Worm (Caenorhabditis elegans) whole organism, young adult: ENCODE data around the gene T07A9.14.
A peak's percentile ranks its signal among the peaks of the same experiment; 100 is the strongest.

ENCODE experiments used
- B0261.1 ChIP-seq: sonication (generic microtip); optimal IDR thresholded peaks from 2 replicates; lab custom pipeline; 2016; ENCODE audit warnings: mild to moderate bottlenecking, missing genetic modification characterization, moderate library complexity, missing compliant biosample characterization
- C17E4.6 ChIP-seq: fragments of 200-800 bp; sonication (Bioruptor generic); IDR thresholded peaks from 2 replicates; pipeline ENCODE4 v1.3.6; 2022; ENCODE audit warnings: missing genetic modification reagents, missing genetic modification characterization, missing compliant biosample characterization
- F57C9.4 ChIP-seq: sonication (generic microtip); optimal IDR thresholded peaks from 2 replicates; lab custom pipeline; 2017; ENCODE audit warnings: mild to moderate bottlenecking, missing genetic modification characterization, missing compliant biosample characterization
- T07F8.4 ChIP-seq: sonication (generic microtip); optimal IDR thresholded peaks from 2 replicates; lab custom pipeline; 2016; ENCODE audit warnings: mild to moderate bottlenecking, missing genetic modification characterization, moderate library complexity, missing compliant biosample characterization
- Y53F4B.3 ChIP-seq: fragments of 200-800 bp; sonication (Bioruptor generic); IDR thresholded peaks from 2 replicates; pipeline ENCODE4 v1.3.6; 2022; ENCODE audit warnings: missing genetic modification reagents, missing genetic modification characterization, missing compliant biosample characterization
- Y53G8AR.9 ChIP-seq: fragments of 200-800 bp; sonication (Bioruptor generic); conservative IDR thresholded peaks from 2 replicates; pipeline ENCODE4 v1.3.6; 2022; ENCODE audit warnings: missing genetic modification reagents, missing genetic modification characterization, missing compliant biosample characterization
- Y79H2A.3 ChIP-seq: fragments of 200-800 bp; sonication (Bioruptor generic); conservative IDR thresholded peaks from 2 replicates; pipeline ENCODE4 v1.3.6; 2022; ENCODE audit warnings: missing genetic modification reagents, missing genetic modification characterization, missing compliant biosample characterization
- Y95B8A.8 ChIP-seq: fragments of 200-800 bp; sonication (Bioruptor generic); IDR thresholded peaks from 2 replicates; pipeline ENCODE4 v1.3.6; 2022; ENCODE audit warnings: missing genetic modification reagents, missing genetic modification characterization, missing compliant biosample characterization
- ama-1 ChIP-seq, 3 experiments: fragments of 150-350 bp in 1 of 3; sonication (generic microtip) in 2 of 3; optimal IDR thresholded peaks; 2 replicates each; lab custom pipeline; 2014 to 2018; ENCODE audit warnings: missing biosample characterization in 2 of 3, missing genetic modification characterization in 2 of 3, missing genetic modification reagents in 2 of 3
- atf-7 ChIP-seq: sonication (generic microtip); optimal IDR thresholded peaks from 2 replicates; lab custom pipeline; 2017; ENCODE audit warnings: mild to moderate bottlenecking, missing genetic modification characterization, missing compliant biosample characterization
- ceh-100 ChIP-seq: fragments of 200-800 bp; sonication (Bioruptor generic); IDR thresholded peaks from 2 replicates; pipeline ENCODE4 v1.3.6; 2022; ENCODE audit warnings: missing genetic modification reagents, missing genetic modification characterization, missing compliant biosample characterization
- ceh-40 ChIP-seq: fragments of 200-800 bp; sonication (Bioruptor generic); IDR thresholded peaks from 2 replicates; pipeline ENCODE4 v1.3.6; 2022; ENCODE audit warnings: missing genetic modification characterization, missing compliant biosample characterization
- die-1 ChIP-seq: sonication (generic microtip); optimal IDR thresholded peaks from 2 replicates; lab custom pipeline; 2016; ENCODE audit warnings: missing genotype, mild to moderate bottlenecking, missing genetic modification characterization, missing compliant biosample characterization
- efl-1 ChIP-seq: fragments of 150-350 bp; optimal IDR thresholded peaks from 2 replicates; lab custom pipeline; 2014; ENCODE audit warnings: missing biosample characterization, missing genetic modification reagents, missing genetic modification characterization
- egl-44 ChIP-seq: fragments of 200-800 bp; sonication (Bioruptor generic); IDR thresholded peaks from 2 replicates; pipeline ENCODE4 v1.3.6; 2022; ENCODE audit warnings: missing genetic modification reagents, missing genetic modification characterization, missing compliant biosample characterization
- egrh-3 ChIP-seq: fragments of 200-800 bp; sonication (Bioruptor generic); IDR thresholded peaks from 2 replicates; pipeline ENCODE4 v1.3.6; 2022; ENCODE audit warnings: missing genetic modification reagents, missing genetic modification characterization, missing compliant biosample characterization
- ekl-4 ChIP-seq: fragments of 200-800 bp; sonication (Bioruptor generic); IDR thresholded peaks from 2 replicates; pipeline ENCODE4 v1.3.6; 2022; ENCODE audit warnings: missing genetic modification reagents, missing genetic modification characterization, missing compliant biosample characterization
- gei-17 ChIP-seq: fragments of 200-800 bp; sonication (Bioruptor generic); optimal IDR thresholded peaks from 2 replicates; lab custom pipeline; 2018; ENCODE audit warnings: mild to moderate bottlenecking, missing genetic modification characterization, missing compliant biosample characterization
- him-1 ChIP-seq: sonication (generic microtip); optimal IDR thresholded peaks from 2 replicates; lab custom pipeline; 2016; ENCODE audit warnings: missing genotype, missing genetic modification reagents, missing genetic modification characterization, missing compliant biosample characterization
- hlh-26 ChIP-seq: fragments of 200-800 bp; sonication (Bioruptor generic); conservative IDR thresholded peaks from 2 replicates; pipeline ENCODE4 v1.3.6; 2022; ENCODE audit warnings: missing genetic modification reagents, missing genetic modification characterization, missing compliant biosample characterization
- hmg-20 ChIP-seq: fragments of 200-800 bp; sonication (Bioruptor generic); IDR thresholded peaks from 2 replicates; pipeline ENCODE4 v1.3.6; 2022; ENCODE audit warnings: missing genetic modification reagents, missing genetic modification characterization, missing compliant biosample characterization
- hrde-1 ChIP-seq: sonication (generic microtip); optimal IDR thresholded peaks from 2 replicates; lab custom pipeline; 2016; ENCODE audit warnings: missing genetic modification characterization, mild to moderate bottlenecking, missing compliant biosample characterization, moderate library complexity, missing genotype, missing genetic modification reagents, borderline replicate concordance
- hsf-1 ChIP-seq: fragments of 200-800 bp; sonication (Bioruptor generic); IDR thresholded peaks from 2 replicates; pipeline ENCODE4 v1.3.6; 2022; ENCODE audit warnings: missing genetic modification reagents, missing genetic modification characterization, missing compliant biosample characterization
- lin-40 ChIP-seq: sonication (generic microtip); optimal IDR thresholded peaks from 2 replicates; lab custom pipeline; 2016; ENCODE audit warnings: missing genetic modification characterization, mild to moderate bottlenecking, missing compliant biosample characterization, missing genotype, missing genetic modification reagents
- lsy-27 ChIP-seq: sonication (generic microtip); optimal IDR thresholded peaks from 2 replicates; lab custom pipeline; 2017; ENCODE audit warnings: missing genetic modification characterization, mild to moderate bottlenecking, missing compliant biosample characterization, antibody characterized with exemption, missing genotype, borderline replicate concordance; ENCODE audit not compliant: insufficient read depth
- madf-10 ChIP-seq: sonication (generic microtip); optimal IDR thresholded peaks from 2 replicates; lab custom pipeline; 2016; ENCODE audit warnings: mild to moderate bottlenecking, missing genetic modification characterization, missing compliant biosample characterization
- madf-6 ChIP-seq: fragments of 200-800 bp; sonication (Bioruptor generic); IDR thresholded peaks from 2 replicates; pipeline ENCODE4 v1.3.6; 2022; ENCODE audit warnings: missing genetic modification reagents, missing genetic modification characterization, missing compliant biosample characterization
- madf-8 ChIP-seq: fragments of 200-800 bp; sonication (Bioruptor generic); conservative IDR thresholded peaks from 2 replicates; pipeline ENCODE4 v1.3.6; 2022; ENCODE audit warnings: missing genetic modification reagents, missing genetic modification characterization, missing compliant biosample characterization
- nhr-120 ChIP-seq: fragments of 200-800 bp; sonication (Bioruptor generic); IDR thresholded peaks from 2 replicates; pipeline ENCODE4 v1.3.6; 2022; ENCODE audit warnings: missing genetic modification characterization, missing compliant biosample characterization
- nhr-179 ChIP-seq: sonication (generic microtip); optimal IDR thresholded peaks from 2 replicates; lab custom pipeline; 2016; ENCODE audit warnings: mild to moderate bottlenecking, missing genetic modification characterization, missing compliant biosample characterization
- rcor-1 ChIP-seq: fragments of 200-800 bp; sonication (Bioruptor generic); IDR thresholded peaks from 2 replicates; pipeline ENCODE4 v1.3.6; 2022; ENCODE audit warnings: missing genetic modification reagents, missing genetic modification characterization, missing compliant biosample characterization
- rpc-1 ChIP-seq, 2 experiments: fragments of 150-350 bp in 1 of 2; sonication (generic microtip) in 1 of 2; optimal IDR thresholded peaks; 2 replicates each; lab custom pipeline; 2014 to 2018; ENCODE audit warnings: missing biosample characterization in 1 of 2, missing genetic modification characterization in 1 of 2, missing genetic modification reagents in 1 of 2, missing genotype in 1 of 2
- sea-2 ChIP-seq: fragments of 200-800 bp; sonication (Bioruptor generic); IDR thresholded peaks from 2 replicates; pipeline ENCODE4 v1.3.6; 2022; ENCODE audit warnings: missing genetic modification characterization, missing compliant biosample characterization
- snpc-1.1 ChIP-seq: sonication (generic microtip); optimal IDR thresholded peaks from 2 replicates; lab custom pipeline; 2017; ENCODE audit warnings: missing genetic modification characterization, mild to moderate bottlenecking, missing compliant biosample characterization, antibody characterized with exemption, moderate library complexity, missing genotype, missing genetic modification reagents; ENCODE audit not compliant: insufficient read depth
- snpc-1.3 ChIP-seq: sonication (generic microtip); optimal IDR thresholded peaks from 2 replicates; lab custom pipeline; 2017; ENCODE audit warnings: missing genetic modification characterization, mild to moderate bottlenecking, missing compliant biosample characterization, antibody characterized with exemption, moderate library complexity, missing genotype, missing genetic modification reagents; ENCODE audit not compliant: insufficient read depth
- snpc-3.4 ChIP-seq: sonication (generic microtip); optimal IDR thresholded peaks from 2 replicates; lab custom pipeline; 2017; ENCODE audit warnings: missing genetic modification characterization, mild to moderate bottlenecking, missing compliant biosample characterization, antibody characterized with exemption, moderate library complexity, missing genotype, missing genetic modification reagents
- snpc-4 ChIP-seq, 5 experiments: fragments of 150-350 bp in 1 of 5; sonication (generic microtip) in 4 of 5; optimal IDR thresholded peaks; 2 replicates each; lab custom pipeline; 2014 to 2018; ENCODE audit warnings: missing genetic modification characterization in 5 of 5, missing biosample characterization in 3 of 5, antibody characterized with exemption in 2 of 5, mild to moderate bottlenecking in 2 of 5, missing compliant biosample characterization in 2 of 5, missing genotype in 2 of 5, moderate library complexity in 2 of 5, missing genetic modification reagents in 1 of 5
- somi-1 ChIP-seq: fragments of 200-800 bp; sonication (Bioruptor generic); optimal IDR thresholded peaks from 2 replicates; lab custom pipeline; 2018; ENCODE audit warnings: mild to moderate bottlenecking, missing genetic modification characterization, missing compliant biosample characterization
- xnd-1 ChIP-seq: sonication (generic microtip); optimal IDR thresholded peaks from 2 replicates; lab custom pipeline; 2016; ENCODE audit warnings: missing genotype, missing genetic modification reagents, missing genetic modification characterization, missing compliant biosample characterization
- zfh-2 ChIP-seq: fragments of 200-800 bp; sonication (Bioruptor generic); conservative IDR thresholded peaks from 2 replicates; pipeline ENCODE4 v1.3.6; 2022; ENCODE audit warnings: missing genetic modification reagents, missing genetic modification characterization, missing compliant biosample characterization
- ztf-25 ChIP-seq: fragments of 200-800 bp; sonication (Bioruptor generic); IDR thresholded peaks from 2 replicates; pipeline ENCODE4 v1.3.6; 2022; ENCODE audit warnings: missing genetic modification reagents, missing genetic modification characterization, missing compliant biosample characterization
- ztf-6 ChIP-seq: fragments of 200-800 bp; sonication (Bioruptor generic); IDR thresholded peaks from 2 replicates; pipeline ENCODE4 v1.3.6; 2022; ENCODE audit warnings: missing genetic modification reagents, missing genetic modification characterization, missing compliant biosample characterization

Gene T07A9.14

DNA sequence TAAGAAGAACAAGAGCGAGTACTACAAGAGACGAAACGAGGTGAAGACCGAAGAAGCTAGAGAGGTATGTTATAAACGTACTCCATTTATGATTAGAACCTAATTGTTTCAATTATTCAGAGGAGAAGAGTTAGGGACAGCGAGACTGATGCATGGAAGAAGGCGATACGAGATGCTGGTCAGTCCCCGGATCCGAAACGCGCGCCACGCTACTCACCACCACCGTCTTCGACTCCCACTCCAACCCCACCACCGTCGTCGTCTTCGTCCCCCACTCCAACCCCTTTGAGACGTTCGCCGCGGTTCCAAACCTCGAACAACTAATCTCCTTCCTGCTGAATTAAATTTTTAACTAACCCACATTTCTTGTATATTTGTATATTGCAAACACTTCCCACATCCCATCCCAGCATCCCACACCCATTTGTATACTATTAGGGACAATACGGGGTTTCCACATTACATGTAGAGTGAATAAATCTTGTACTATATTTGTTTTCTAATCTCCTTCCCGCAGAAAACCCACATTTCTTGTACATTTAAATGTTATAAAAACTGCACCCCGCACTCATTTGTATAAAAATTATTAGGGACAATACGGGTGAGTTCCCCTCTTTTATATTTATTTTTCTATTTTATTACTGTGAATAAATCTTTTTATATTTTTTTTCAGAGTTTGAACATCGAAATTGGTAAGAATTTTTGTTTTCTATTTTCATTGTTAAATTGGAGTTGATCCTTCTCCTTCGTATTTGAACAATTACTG lies 967 bp downstream of the T07A9.14 start:
- TF ChIP-seq Y53G8AR.9 (GFP tag; lab: Robert Waterston, UW), result 0 out of 2 replicates have a peak, but pooled peaks have one; percentile 12
- TF ChIP-seq sea-2 (GFP tag; lab: Robert Waterston, UW), result no peak
- no peak for TF ChIP-seq snpc-1.1 (tag; lab: Kevin White, UChicago)
- no peak for TF ChIP-seq lin-40 (tag; lab: Kevin White, UChicago)
- TF ChIP-seq C17E4.6 (GFP tag; lab: Robert Waterston, UW), result no peak
- TF ChIP-seq hlh-26 (GFP tag; lab: Robert Waterston, UW), result no peak
- TF ChIP-seq ceh-40 (GFP tag; lab: Robert Waterston, UW), result no peak
- no peak for TF ChIP-seq madf-10
- no peak for TF ChIP-seq him-1
- 0 out of 2 replicates have a peak, but pooled peaks have one; percentile 30 for TF ChIP-seq rcor-1 (GFP tag; lab: Robert Waterston, UW)
- 0 out of 2 replicates have a peak, but pooled peaks have one; percentile 45 for TF ChIP-seq nhr-120 (GFP tag; lab: Robert Waterston, UW)
- peak; percentile 42 for TF ChIP-seq snpc-3.4 (tag; lab: Kevin White, UChicago)
- no peak for TF ChIP-seq somi-1 (GFP tag; lab: Kevin White, UChicago)
- no peak for TF ChIP-seq B0261.1 (tag; lab: Kevin White, UChicago)
- TF ChIP-seq hmg-20, result no peak
- peak; percentile 61; the same call in 1 of the 2 replicates for TF ChIP-seq egrh-3
- no peak for TF ChIP-seq egl-44 (GFP tag; lab: Robert Waterston, UW)
- TF ChIP-seq zfh-2 (GFP tag; lab: Robert Waterston, UW), result peak; percentile 76
- no peak for TF ChIP-seq snpc-4 (GFP tag; optimal IDR thresholded peaks at IDR 0.05; lab: Kevin White, UChicago)
- TF ChIP-seq snpc-4 (tag; optimal IDR thresholded peaks at IDR 0.05; lab: Kevin White, UChicago), result peak in 1 of 4 experiments; percentile 10
- TF ChIP-seq ceh-100 (GFP tag; lab: Robert Waterston, UW), result 0 out of 2 replicates have a peak, but pooled peaks have one; percentile 14
- no peak for TF ChIP-seq Y79H2A.3 (GFP tag; lab: Robert Waterston, UW)
- peak; percentile 42 for TF ChIP-seq snpc-1.3 (tag; lab: Kevin White, UChicago)
- TF ChIP-seq atf-7, result no peak
- 0 out of 2 replicates have a peak, but pooled peaks have one; percentile 44 for TF ChIP-seq hsf-1 (GFP tag; lab: Robert Waterston, UW)
- peak; percentile 5 for TF ChIP-seq hrde-1 (tag; lab: Kevin White, UChicago)
- no peak for TF ChIP-seq ztf-6 (GFP tag; lab: Robert Waterston, UW)
- TF ChIP-seq ama-1 (optimal IDR thresholded peaks at IDR 0.05; lab: Kevin White, UChicago), result no peak
- peak in 1 of 2 experiments; percentile 80 for TF ChIP-seq ama-1 (GFP tag; optimal IDR thresholded peaks at IDR 0.05; lab: Kevin White, UChicago)
- peak; percentile 25; the same call in 1 of the 2 replicates for TF ChIP-seq madf-6
- 0 out of 2 replicates have a peak, but pooled peaks have one; percentile 15 for TF ChIP-seq madf-8 (GFP tag; lab: Robert Waterston, UW)
- no peak for TF ChIP-seq rpc-1 (optimal IDR thresholded peaks at IDR 0.05; lab: Kevin White, UChicago)
- no peak for TF ChIP-seq rpc-1 (tag; optimal IDR thresholded peaks at IDR 0.05; lab: Kevin White, UChicago)
- peak; percentile 32; the same call in 1 of the 2 replicates for TF ChIP-seq ekl-4 (GFP tag; lab: Robert Waterston, UW)

DNA sequence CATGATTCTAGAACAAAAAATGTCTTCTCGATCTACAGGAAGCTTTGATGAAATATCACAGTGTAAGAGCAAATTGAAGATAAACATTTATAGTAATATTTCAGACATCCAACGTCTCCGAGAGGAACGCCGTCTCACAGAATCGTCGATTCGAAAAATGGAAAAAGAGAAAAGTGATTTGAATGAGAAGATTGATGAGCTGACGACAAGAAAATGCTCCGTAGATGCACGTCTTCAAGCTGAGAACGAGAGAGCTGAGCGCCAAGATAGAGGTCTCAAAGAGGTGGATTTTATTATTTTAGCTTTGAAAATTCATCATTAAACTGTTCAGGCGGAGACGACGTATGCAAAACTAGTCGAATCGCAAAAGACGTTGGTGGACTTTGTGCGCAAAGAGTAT lies 1.6 kb downstream of the T07A9.14 start, which contains the start of gene ssna-1:
TSS of gene ssna-1 (plus strand) at position 12 of the 400 bp plus-strand sequence.
- TF ChIP-seq Y95B8A.8 (GFP tag; lab: Robert Waterston, UW) (no peak), snpc-1.3 (tag; lab: Kevin White, UChicago) (no peak), xnd-1 (tag; lab: Kevin White, UChicago) (no peak), ztf-25 (GFP tag; lab: Robert Waterston, UW) (no peak), gei-17 (GFP tag; lab: Kevin White, UChicago) (no peak), F57C9.4 (tag; lab: Kevin White, UChicago) (no peak), efl-1 (GFP tag; lab: Kevin White, UChicago) (no peak), nhr-179 (tag; lab: Kevin White, UChicago) (no peak), T07F8.4 (tag; lab: Kevin White, UChicago) (no peak), lsy-27 (no peak), Y53F4B.3 (GFP tag; lab: Robert Waterston, UW) (no peak), nhr-120 (GFP tag; lab: Robert Waterston, UW) (no peak), die-1 (tag; lab: Kevin White, UChicago) (no peak)
- TF ChIP-seq, all 124 proteins: peak for 0
